Fruit fly (Drosophila melanogaster): ENCODE measurements around the gene pns.

The pns gene

DNA sequence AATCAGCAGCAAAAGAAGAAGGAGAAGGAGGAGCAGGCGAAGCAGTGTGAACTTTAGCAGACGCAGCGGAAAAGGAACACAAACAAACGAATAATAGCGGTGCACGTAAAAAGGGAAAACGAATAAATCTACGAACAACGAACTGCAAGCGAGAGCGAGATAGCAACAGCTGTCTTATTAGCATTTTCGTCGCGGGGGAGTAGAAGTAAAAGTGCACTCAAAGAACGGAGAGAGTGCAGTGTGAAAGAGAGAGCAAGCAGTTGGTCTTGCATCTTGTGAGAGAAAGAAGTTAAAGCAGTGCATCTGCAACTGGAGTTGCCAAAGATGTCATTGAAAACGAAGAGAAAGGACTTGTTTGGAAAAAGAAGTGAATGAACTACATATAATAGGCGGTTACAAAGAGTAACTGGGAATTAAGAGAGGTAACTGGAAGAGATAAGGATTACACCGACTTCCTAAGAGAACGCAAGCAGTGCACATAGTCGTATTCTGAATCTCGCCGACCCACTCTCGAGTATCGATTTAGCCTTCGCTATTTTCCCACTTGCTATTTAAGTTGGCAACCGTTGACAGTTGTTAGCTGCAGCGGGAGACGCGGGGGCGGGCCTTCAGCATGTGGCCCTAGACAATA lies 56.0 kb downstream of the pns start:
- TF ChIP-seq tj (GFP tag; optimal IDR thresholded peaks at IDR 0.05) (peak; percentile 95), toe (GFP tag; optimal IDR thresholded peaks at IDR 0.05) (no peak), pad (GFP tag; optimal IDR thresholded peaks at IDR 0.05) (peak; percentile 58)

Measured in whole organism, adult.